Fruit fly (Drosophila melanogaster): Measurements from ENCODE around the gene dls.

Gene dls

DNA sequence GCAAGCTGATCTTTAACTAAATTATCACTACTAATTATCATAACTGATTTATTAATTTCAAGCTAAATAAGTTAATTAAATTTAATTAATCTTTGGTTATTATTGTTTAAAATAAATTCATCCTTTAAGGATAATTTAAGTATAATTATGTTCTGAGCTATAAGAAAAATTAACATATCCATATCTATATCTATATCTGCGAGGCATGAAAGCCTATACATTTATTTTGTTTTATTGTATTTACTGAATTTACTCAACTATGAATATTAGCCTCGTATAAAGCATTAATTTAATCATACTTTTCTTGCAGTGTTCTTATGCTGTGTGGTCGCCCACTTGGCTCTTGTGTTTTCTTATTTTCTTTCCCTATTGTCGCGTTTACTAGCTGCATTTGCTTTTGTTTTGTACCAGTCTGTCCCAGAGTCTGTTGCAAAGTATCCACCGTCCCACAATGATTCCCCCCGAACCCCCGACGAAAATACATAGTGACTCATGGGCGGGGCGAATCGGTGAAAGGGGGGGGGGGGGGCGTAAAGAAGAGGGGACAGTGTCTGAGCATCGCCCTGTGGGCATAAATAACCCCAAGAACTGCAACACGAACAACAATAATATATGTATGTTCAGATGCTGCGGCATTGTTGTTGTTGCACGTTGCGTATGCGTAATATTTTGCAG, 13.5 kb downstream of the dls start (continued):
- TF ChIP-seq Hr38 (GFP tag; optimal IDR thresholded peaks at IDR 0.05) (no peak), Blimp-1 (GFP tag; optimal IDR thresholded peaks at IDR 0.05) (no peak), CG11902 (GFP tag; optimal IDR thresholded peaks at IDR 0.05) (no peak), CG11762 (GFP tag; optimal IDR thresholded peaks at IDR 0.05; ENCODE audit: insufficient read depth) (no peak), Ets96B (tag; optimal IDR thresholded peaks at IDR 0.05) (peak; percentile 39), CG8119 (GFP tag; IDR thresholded peaks at IDR 0.05) (no peak), CG31627 (GFP tag; optimal IDR thresholded peaks at IDR 0.05) (no peak), CG9139 (GFP tag; optimal IDR thresholded peaks at IDR 0.05) (peak; percentile 21), Sox14 (GFP tag; optimal IDR thresholded peaks at IDR 0.05) (no peak), CG34406 (GFP tag; optimal IDR thresholded peaks at IDR 0.05) (no peak), svp (GFP tag) (peak; percentile 57), Hr4 (GFP tag; optimal IDR thresholded peaks at IDR 0.05) (no peak), CG8319 (GFP tag; optimal IDR thresholded peaks at IDR 0.05) (no peak), Ets21C (GFP tag; optimal IDR thresholded peaks at IDR 0.05) (no peak), CG3032 (tag; optimal IDR thresholded peaks at IDR 0.05) (no peak), net (GFP tag; optimal IDR thresholded peaks at IDR 0.05) (no peak), cyc (GFP tag; optimal IDR thresholded peaks at IDR 0.05) (no peak), Lpt (GFP tag; optimal IDR thresholded peaks at IDR 0.05) (peak; percentile 7), CG6808 (GFP tag; optimal IDR thresholded peaks at IDR 0.05) (peak; percentile 35), achi (GFP tag; optimal IDR thresholded peaks at IDR 0.05) (no peak), OdsH (GFP tag; optimal IDR thresholded peaks at IDR 0.05) (no peak), pdm3 (GFP tag; optimal IDR thresholded peaks at IDR 0.05) (no peak)

dm6 chr3L:16215411-16215810, 14.3 kb downstream of the dls start:
- no peak for TF ChIP-seq Eip75B (GFP tag; optimal IDR thresholded peaks at IDR 0.05)
- no peak for TF ChIP-seq fd59A (GFP tag; optimal IDR thresholded peaks at IDR 0.05)
- TF ChIP-seq dsx (GFP tag; optimal IDR thresholded peaks at IDR 0.05; ENCODE audit: poor library complexity, severe bottlenecking), result peak; percentile 98
- no peak for TF ChIP-seq Hr39 (GFP tag; optimal IDR thresholded peaks at IDR 0.05)
- TF ChIP-seq CG6808 (GFP tag; optimal IDR thresholded peaks at IDR 0.05), result no peak
- TF ChIP-seq Eip78C (GFP tag), result peak; percentile 45
- TF ChIP-seq Sox15 (GFP tag; optimal IDR thresholded peaks at IDR 0.05), result no peak
- TF ChIP-seq Met (GFP tag; optimal IDR thresholded peaks at IDR 0.05), result no peak
- no peak for TF ChIP-seq CG3919 (GFP tag; optimal IDR thresholded peaks at IDR 0.05)
- no peak for TF ChIP-seq CG3032 (tag; optimal IDR thresholded peaks at IDR 0.05)
- no peak for TF ChIP-seq CG11762 (GFP tag; optimal IDR thresholded peaks at IDR 0.05; ENCODE audit: insufficient read depth)

- TF ChIP-seq svp (GFP tag) (peak; percentile 42), topi (GFP tag; optimal IDR thresholded peaks at IDR 0.05) (no peak), dsx (GFP tag; optimal IDR thresholded peaks at IDR 0.05; ENCODE audit: poor library complexity, severe bottlenecking) (peak; percentile 73), ss (GFP tag; optimal IDR thresholded peaks at IDR 0.05) (peak in 1 of 2 experiments; percentile 5)
These were observed 14.7 kb downstream of the dls start for dm6 chr3L:16215816-16216215.

- peak; percentile 35 for TF ChIP-seq Eip78C (GFP tag)
- no peak for TF ChIP-seq esn (GFP tag; optimal IDR thresholded peaks at IDR 0.05)
These were observed 16.1 kb downstream of the dls start, which contains the start of gene CG13073 for dm6 chr3L:16217203-16217602. Gene CG13073, minus strand, starts transcription at chr3L:16217303.

DNA sequence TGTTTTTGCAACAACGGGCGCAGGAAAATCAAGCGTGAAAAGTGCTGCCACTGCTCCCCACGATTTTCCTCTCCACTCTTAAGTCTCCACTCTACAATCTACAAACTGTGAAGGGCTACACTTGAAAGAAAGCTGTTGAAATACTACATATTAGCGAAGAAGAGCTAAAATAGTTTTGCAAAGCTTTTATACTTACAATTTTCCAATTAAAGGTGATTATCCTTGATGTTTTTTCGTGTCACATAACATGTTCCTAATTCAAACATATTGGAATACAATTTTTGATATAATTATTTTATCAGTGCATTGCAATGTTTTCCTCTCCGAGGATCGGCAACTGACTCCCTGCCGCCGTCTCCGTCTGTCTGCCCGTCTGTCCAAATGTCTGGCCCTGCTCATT, 16.8 kb downstream of the dls start:
- TF ChIP-seq CG6276 (GFP tag; optimal IDR thresholded peaks at IDR 0.05), result peak; percentile 20
- no peak for TF ChIP-seq CG16779 (tag; optimal IDR thresholded peaks at IDR 0.05)
- peak; percentile 74 for TF ChIP-seq Eip75B (GFP tag; optimal IDR thresholded peaks at IDR 0.05)
- peak; percentile 56 for TF ChIP-seq Sox14 (GFP tag; optimal IDR thresholded peaks at IDR 0.05)
- TF ChIP-seq pdm3 (GFP tag; optimal IDR thresholded peaks at IDR 0.05), result peak; percentile 48
- peak; percentile 23 for TF ChIP-seq CG8319 (GFP tag; optimal IDR thresholded peaks at IDR 0.05)
- TF ChIP-seq fd85E (GFP tag; optimal IDR thresholded peaks at IDR 0.05), result peak; percentile 12
- TF ChIP-seq acj6 (GFP tag; optimal IDR thresholded peaks at IDR 0.05), result peak; percentile 55
- TF ChIP-seq CG11902 (GFP tag; optimal IDR thresholded peaks at IDR 0.05), result no peak
- TF ChIP-seq Smox (GFP tag; optimal IDR thresholded peaks at IDR 0.05), result no peak
- no peak for TF ChIP-seq ss (GFP tag; optimal IDR thresholded peaks at IDR 0.05)
- peak; percentile 56 for TF ChIP-seq CG32006 (GFP tag; optimal IDR thresholded peaks at IDR 0.05)
- TF ChIP-seq CG6163 (GFP tag; IDR thresholded peaks at IDR 0.05), result peak; percentile 83
- TF ChIP-seq Sox15 (GFP tag; optimal IDR thresholded peaks at IDR 0.05), result no peak
- peak; percentile 16 for TF ChIP-seq CG1621 (tag; optimal IDR thresholded peaks at IDR 0.05)
- TF ChIP-seq spab (GFP tag; optimal IDR thresholded peaks at IDR 0.05), result no peak
- TF ChIP-seq CG15336 (GFP tag; IDR thresholded peaks at IDR 0.05), result peak; percentile 84
- TF ChIP-seq CG11294 (GFP tag; IDR thresholded peaks at IDR 0.05), result 0 out of 2 replicates have a peak, but pooled peaks have one; percentile 38
